Worm (Caenorhabditis elegans): ENCODE measurements around the gene K09F5.4.

ce11 chrX:7674871-7675270, 35.7 kb downstream of the K09F5.4 start:
- TF ChIP-seq W03F9.2 (tag; optimal IDR thresholded peaks at IDR 0.05) (no peak), him-1 (tag; optimal IDR thresholded peaks at IDR 0.05) (no peak), dao-5 (tag; optimal IDR thresholded peaks at IDR 0.05) (no peak)

Measured in whole organism, L4/young adult.